Worm (Caenorhabditis elegans): ENCODE measurements around the gene F55B12.10.

DNA sequence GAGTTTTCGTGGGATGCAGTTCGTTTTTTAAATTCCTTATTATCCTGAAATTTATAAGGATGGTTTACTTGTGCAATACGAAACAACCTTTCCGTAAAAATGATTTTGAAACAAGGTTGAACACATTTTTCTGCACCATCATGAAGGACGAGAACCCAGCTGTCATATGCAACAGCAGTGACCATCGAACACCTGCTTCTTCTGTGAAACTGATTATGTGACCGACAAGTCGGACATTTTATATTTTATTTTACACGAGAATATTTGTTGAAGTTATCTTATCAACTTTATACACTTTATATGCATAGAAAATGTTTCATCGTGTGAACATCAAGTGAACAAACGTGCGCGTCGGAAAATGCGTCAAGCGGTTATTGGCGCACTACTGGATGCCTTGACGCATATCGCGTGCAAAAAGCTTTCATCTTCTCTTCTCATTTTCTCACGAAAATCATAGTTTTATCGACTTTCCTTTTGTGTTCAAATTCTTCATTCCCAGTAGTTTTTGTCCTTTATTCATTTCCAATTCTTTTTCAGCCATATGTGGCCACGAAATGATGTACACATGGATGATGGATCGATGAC lies 20.6 kb upstream of the F55B12.10 start, which contains the start of gene sel-10:
- TF ChIP-seq ama-1 (optimal IDR thresholded peaks at IDR 0.05), result no peak
- TF ChIP-seq flt-1 (GFP tag; IDR thresholded peaks at IDR 0.05), result no peak
- TF ChIP-seq ceh-13 (GFP tag; optimal IDR thresholded peaks at IDR 0.05), result no peak
- TF ChIP-seq sea-1 (GFP tag; conservative IDR thresholded peaks at IDR 0.05), result no peak
- TF ChIP-seq B0310.2 (tag; optimal IDR thresholded peaks at IDR 0.05), result no peak
- no peak for TF ChIP-seq ets-7 (tag; optimal IDR thresholded peaks at IDR 0.05)
- no peak for TF ChIP-seq aly-1 (tag; optimal IDR thresholded peaks at IDR 0.05)
- TF ChIP-seq hnd-1 (tag; optimal IDR thresholded peaks at IDR 0.05), result no peak
